Worm (Caenorhabditis elegans) whole organism, mixed stage, embryonic: ENCODE measurements around the gene trpp-6.

ENCODE experiments used
- M03D4.4 ChIP-seq: sonication (generic microtip); optimal IDR thresholded peaks from 2 replicates; lab custom pipeline; 2017; ENCODE audit warnings: mild to moderate bottlenecking, missing genetic modification characterization, missing compliant biosample characterization
- bed-3 ChIP-seq: fragments of 200-800 bp; sonication (Bioruptor generic); optimal IDR thresholded peaks from 3 replicates; lab custom pipeline; 2018; ENCODE audit warnings: mild to moderate bottlenecking, missing genetic modification characterization, moderate library complexity, missing compliant biosample characterization
- blmp-1 ChIP-seq: fragments of 150-350 bp; optimal IDR thresholded peaks from 2 replicates; lab custom pipeline; 2014; ENCODE audit warnings: missing biosample characterization, missing genetic modification characterization
- ceh-39 ChIP-seq: fragments of 150-350 bp; optimal IDR thresholded peaks from 2 replicates; lab custom pipeline; 2014; ENCODE audit warnings: missing biosample characterization, missing genetic modification characterization
- ceh-43 ChIP-seq: fragments of 200-800 bp; sonication (Bioruptor generic); optimal IDR thresholded peaks from 2 replicates; lab custom pipeline; 2018; ENCODE audit warnings: mild to moderate bottlenecking, missing genetic modification characterization, moderate library complexity, missing compliant biosample characterization
- ceh-83 ChIP-seq: fragments of 200-800 bp; sonication (Bioruptor generic); optimal IDR thresholded peaks from 2 replicates; lab custom pipeline; 2018; ENCODE audit warnings: mild to moderate bottlenecking, missing genetic modification characterization, missing compliant biosample characterization
- ces-1 ChIP-seq: fragments of 150-350 bp; optimal IDR thresholded peaks from 2 replicates; lab custom pipeline; 2014; ENCODE audit warnings: missing biosample characterization, missing genetic modification reagents, missing genetic modification characterization
- cnd-1 ChIP-seq: fragments of 200-800 bp; sonication (Bioruptor generic); optimal IDR thresholded peaks from 2 replicates; lab custom pipeline; 2018; ENCODE audit warnings: mild to moderate bottlenecking, missing genetic modification characterization, missing compliant biosample characterization
- drap-1 ChIP-seq: fragments of 200-800 bp; sonication (Bioruptor generic); optimal IDR thresholded peaks from 3 replicates; lab custom pipeline; 2018; ENCODE audit warnings: mild to moderate bottlenecking, missing genetic modification characterization, missing compliant biosample characterization
- elt-1 ChIP-seq: sonication (generic microtip); optimal IDR thresholded peaks from 2 replicates; lab custom pipeline; 2017; ENCODE audit warnings: missing genetic modification characterization, mild to moderate bottlenecking, missing compliant biosample characterization, antibody characterized with exemption, moderate library complexity, borderline replicate concordance; ENCODE audit not compliant: insufficient read depth
- elt-3 ChIP-seq: fragments of 150-350 bp; optimal IDR thresholded peaks from 2 replicates; lab custom pipeline; 2014; ENCODE audit warnings: missing biosample characterization, missing genetic modification characterization
- flh-1 ChIP-seq: fragments of 200-800 bp; sonication (Bioruptor generic); optimal IDR thresholded peaks from 2 replicates; lab custom pipeline; 2018; ENCODE audit warnings: mild to moderate bottlenecking, missing genetic modification characterization, moderate library complexity, missing compliant biosample characterization
- ham-2 ChIP-seq: fragments of 200-800 bp; sonication (Bioruptor generic); optimal IDR thresholded peaks from 2 replicates; lab custom pipeline; 2018; ENCODE audit warnings: mild to moderate bottlenecking, missing genetic modification characterization, missing compliant biosample characterization
- hlh-1 ChIP-seq: fragments of 150-350 bp; optimal IDR thresholded peaks from 2 replicates; lab custom pipeline; 2014; ENCODE audit warnings: missing biosample characterization, missing genetic modification reagents, missing genetic modification characterization
- lin-13 ChIP-seq: fragments of 150-350 bp; optimal IDR thresholded peaks from 2 replicates; lab custom pipeline; 2014; ENCODE audit warnings: missing biosample characterization, missing genetic modification characterization
- lin-32 ChIP-seq: fragments of 200-800 bp; sonication (Bioruptor generic); optimal IDR thresholded peaks from 2 replicates; lab custom pipeline; 2018; ENCODE audit warnings: mild to moderate bottlenecking, missing genetic modification characterization, missing compliant biosample characterization
- lsy-2 ChIP-seq: fragments of 150-350 bp; optimal IDR thresholded peaks from 2 replicates; lab custom pipeline; 2014; ENCODE audit warnings: missing biosample characterization, missing genetic modification characterization
- mab-5 ChIP-seq: fragments of 150-350 bp; optimal IDR thresholded peaks from 2 replicates; lab custom pipeline; 2014; ENCODE audit warnings: missing biosample characterization, missing genetic modification characterization
- mep-1 ChIP-seq: fragments of 150-350 bp; optimal IDR thresholded peaks from 2 replicates; lab custom pipeline; 2017; ENCODE audit warnings: missing biosample characterization, missing genetic modification reagents, missing genetic modification characterization, inconsistent platforms
- mls-2 ChIP-seq: sonication (generic microtip); optimal IDR thresholded peaks from 2 replicates; lab custom pipeline; 2016; ENCODE audit warnings: mild to moderate bottlenecking, missing genetic modification characterization, moderate library complexity, missing compliant biosample characterization
- nhr-12 ChIP-seq: fragments of 150-350 bp; optimal IDR thresholded peaks from 2 replicates; lab custom pipeline; 2014; ENCODE audit warnings: missing biosample characterization, missing genetic modification characterization
- nhr-2 ChIP-seq: fragments of 150-350 bp; optimal IDR thresholded peaks from 2 replicates; lab custom pipeline; 2014; ENCODE audit warnings: missing biosample characterization, missing genetic modification characterization
- nhr-237 ChIP-seq: fragments of 150-350 bp; optimal IDR thresholded peaks from 2 replicates; lab custom pipeline; 2014; ENCODE audit warnings: missing biosample characterization, missing genetic modification characterization
- nhr-28 ChIP-seq: fragments of 150-350 bp; optimal IDR thresholded peaks from 2 replicates; lab custom pipeline; 2014; ENCODE audit warnings: missing biosample characterization, missing genetic modification characterization
- nhr-76 ChIP-seq: sonication (generic microtip); optimal IDR thresholded peaks from 2 replicates; lab custom pipeline; 2017; ENCODE audit warnings: missing biosample characterization, missing genetic modification characterization
- pha-4 ChIP-seq: fragments of 150-350 bp; optimal IDR thresholded peaks from 2 replicates; lab custom pipeline; 2018; ENCODE audit warnings: missing biosample characterization, missing genetic modification reagents, missing genetic modification characterization
- snpc-4 ChIP-seq: fragments of 150-350 bp; optimal IDR thresholded peaks from 2 replicates; lab custom pipeline; 2014; ENCODE audit warnings: missing biosample characterization, missing genetic modification characterization
- sptf-1 ChIP-seq: sonication (generic microtip); optimal IDR thresholded peaks from 2 replicates; lab custom pipeline; 2017; ENCODE audit warnings: mild to moderate bottlenecking, missing genetic modification characterization, moderate library complexity, missing compliant biosample characterization
- tbx-8 ChIP-seq: fragments of 200-800 bp; sonication (Bioruptor generic); optimal IDR thresholded peaks from 2 replicates; lab custom pipeline; 2018; ENCODE audit warnings: mild to moderate bottlenecking, missing genetic modification characterization, moderate library complexity, missing compliant biosample characterization
- unc-120 ChIP-seq: sonication (generic microtip); optimal IDR thresholded peaks from 2 replicates; lab custom pipeline; 2017; ENCODE audit warnings: missing genetic modification characterization, missing compliant biosample characterization; ENCODE audit not compliant: poor library complexity, severe bottlenecking
- unc-39 ChIP-seq: fragments of 150-350 bp; optimal IDR thresholded peaks from 2 replicates; lab custom pipeline; 2014; ENCODE audit warnings: missing biosample characterization, missing genetic modification characterization
- zip-8 ChIP-seq: fragments of 150-350 bp; optimal IDR thresholded peaks from 2 replicates; lab custom pipeline; 2014; ENCODE audit warnings: missing biosample characterization, missing genetic modification characterization
- ztf-11 ChIP-seq: fragments of 150-350 bp; optimal IDR thresholded peaks from 2 replicates; lab custom pipeline; 2014; ENCODE audit warnings: missing biosample characterization, missing genetic modification characterization

Gene trpp-6

ce11 chrV:9991610-9992009 lies at the start of gene trpp-6, which contains the start of gene rde-1:
Gene trpp-6 (plus strand): TSS chrV:9991895.
Gene rde-1 (minus strand): TSS chrV:9991642.
- TF ChIP-seq mab-5 (no peak), elt-1 (tag; lab: Kevin White, UChicago) (no peak), nhr-2 (no peak), lsy-2 (tag; lab: Kevin White, UChicago) (no peak), lin-13 (tag; lab: Kevin White, UChicago) (no peak), cnd-1 (tag; lab: Kevin White, UChicago) (no peak), ceh-39 (no peak)
- TF ChIP-seq, all 35 proteins: peak for 0

ce11 chrV:9943039-9943438 lies 48.7 kb upstream of the trpp-6 start, which contains the start of gene fipr-12:
Gene fipr-12 (plus strand): TSS chrV:9943339.
- TF ChIP-seq lin-32 (GFP tag; lab: Kevin White, UChicago) (no peak), nhr-12 (tag; lab: Kevin White, UChicago) (no peak), cnd-1 (tag; lab: Kevin White, UChicago) (no peak), zip-8 (no peak), unc-39 (tag; lab: Kevin White, UChicago) (no peak), flh-1 (no peak), mep-1 (tag; lab: Kevin White, UChicago) (no peak)

DNA sequence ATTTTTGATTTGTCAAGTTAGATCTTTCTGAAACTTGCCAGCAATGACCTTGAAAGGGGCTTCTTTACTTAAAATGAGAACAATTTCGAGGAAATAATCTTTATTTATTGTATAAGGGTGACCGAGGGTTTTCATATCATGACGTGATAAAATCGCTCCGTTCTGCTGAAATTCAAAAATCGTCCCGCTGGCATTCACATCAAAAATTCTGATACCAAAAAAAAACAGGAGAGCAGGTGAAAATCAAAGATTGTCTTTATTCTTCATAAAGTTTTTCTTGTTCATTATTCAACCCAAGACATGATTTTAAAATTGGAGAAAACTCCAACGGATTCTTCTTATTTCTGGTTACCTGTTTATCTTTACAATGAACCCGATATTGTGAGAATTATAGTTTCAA lies 47.6 kb upstream of the trpp-6 start, which contains the start of gene sre-28:
sre-28 (plus strand) TSS at position 301 of the 400 bp plus-strand sequence.
- TF ChIP-seq nhr-237 (tag; lab: Kevin White, UChicago) (no peak), lsy-2 (tag; lab: Kevin White, UChicago) (no peak), nhr-2 (no peak), snpc-4 (tag; lab: Kevin White, UChicago) (no peak), pha-4 (tag; lab: Kevin White, UChicago) (no peak), blmp-1 (no peak), M03D4.4 (no peak), flh-1 (no peak), zip-8 (no peak), mab-5 (no peak), elt-1 (tag; lab: Kevin White, UChicago) (no peak), ceh-43 (no peak), bed-3 (no peak), elt-3 (tag; lab: Kevin White, UChicago) (no peak), nhr-28 (tag; lab: Kevin White, UChicago) (no peak), nhr-76 (tag; lab: Kevin White, UChicago) (no peak), lin-32 (GFP tag; lab: Kevin White, UChicago) (no peak), hlh-1 (tag; lab: Kevin White, UChicago) (no peak), lin-13 (tag; lab: Kevin White, UChicago) (no peak)
- TF ChIP-seq, all 35 proteins: peak for 0

ce11 chrV:9948840-9949239 lies 42.9 kb upstream of the trpp-6 start, which contains the start of gene nlp-58:
Gene nlp-58 (minus strand): TSS chrV:9948940.
- TF ChIP-seq tbx-8 (GFP tag; lab: Kevin White, UChicago) (no peak), ceh-83 (GFP tag; lab: Kevin White, UChicago) (no peak), pha-4 (tag; lab: Kevin White, UChicago) (no peak), lsy-2 (tag; lab: Kevin White, UChicago) (no peak), blmp-1 (no peak), unc-120 (tag; lab: Kevin White, UChicago) (no peak), sptf-1 (no peak), elt-3 (tag; lab: Kevin White, UChicago) (no peak), ces-1 (GFP tag; lab: Kevin White, UChicago) (no peak), nhr-2 (no peak), elt-1 (tag; lab: Kevin White, UChicago) (no peak), zip-8 (no peak), lin-13 (tag; lab: Kevin White, UChicago) (no peak), nhr-76 (tag; lab: Kevin White, UChicago) (no peak), lin-32 (GFP tag; lab: Kevin White, UChicago) (no peak), nhr-12 (tag; lab: Kevin White, UChicago) (no peak), drap-1 (GFP tag; lab: Kevin White, UChicago) (no peak), ztf-11 (tag; lab: Kevin White, UChicago) (no peak), mls-2 (no peak), ham-2 (GFP tag; lab: Kevin White, UChicago) (no peak)
